Worm (Caenorhabditis elegans) whole organism, L1 larva: ENCODE measurements around the gene pgph-2.

ENCODE experiments used
- lin-35 ChIP-seq, 2 experiments: fragments of 150-350 bp; optimal IDR thresholded peaks; 2 replicates each; lab custom pipeline; 2014; ENCODE audit warnings: missing biosample characterization in 2 of 2, missing genetic modification characterization in 2 of 2, missing genetic modification reagents in 2 of 2
- zag-1 ChIP-seq: fragments of 150-350 bp; optimal IDR thresholded peaks from 2 replicates; lab custom pipeline; 2014; ENCODE audit warnings: missing biosample characterization, missing genetic modification characterization

DNA sequence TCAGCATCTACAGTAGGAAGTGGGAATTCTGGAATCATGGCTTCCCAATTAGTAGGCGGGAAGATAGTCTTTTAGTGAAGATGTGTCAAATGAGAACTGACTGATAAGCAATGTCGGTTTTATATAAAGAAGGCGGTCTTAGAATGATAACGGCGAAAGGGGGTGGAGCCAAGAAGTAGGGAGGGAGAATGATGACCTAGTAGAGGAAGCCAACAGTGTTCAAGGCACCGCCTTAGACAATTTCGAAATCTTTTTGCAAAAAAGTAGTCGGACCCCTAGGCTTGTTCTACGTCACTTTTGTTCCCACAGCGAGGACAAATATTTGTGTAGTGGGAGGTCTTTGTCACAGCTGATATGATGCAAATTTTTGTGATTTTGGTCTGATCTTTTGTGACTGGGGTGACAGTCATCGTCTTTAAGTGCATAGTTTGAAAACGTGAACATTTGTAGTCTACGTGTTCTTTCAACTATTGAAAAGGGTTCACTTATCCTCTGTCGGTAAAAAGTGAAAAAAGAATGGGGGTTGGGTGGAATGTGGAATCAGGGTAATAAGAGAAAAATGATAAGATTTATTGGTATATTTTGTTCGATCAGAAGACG lies 48.2 kb downstream of the pgph-2 start, which contains the start of gene ZC250.4:
- no peak for TF ChIP-seq zag-1
- no peak for TF ChIP-seq lin-35 (GFP tag; optimal IDR thresholded peaks at IDR 0.05; lab: Kevin White, UChicago)
